Worm (Caenorhabditis elegans) whole organism, early embryonic: ENCODE measurements around the gene lec-7.

Source experiments
- B0310.2 ChIP-seq: sonication (generic microtip); optimal IDR thresholded peaks from 2 replicates; lab custom pipeline; 2016; ENCODE audit warnings: mild to moderate bottlenecking, missing genetic modification characterization, missing compliant biosample characterization
- F13C5.2 ChIP-seq: sonication (generic microtip); optimal IDR thresholded peaks from 2 replicates; lab custom pipeline; 2017; ENCODE audit warnings: mild to moderate bottlenecking, missing genetic modification characterization, inconsistent platforms, missing compliant biosample characterization
- aly-1 ChIP-seq: sonication (generic microtip); optimal IDR thresholded peaks from 2 replicates; lab custom pipeline; 2016; ENCODE audit warnings: missing genetic modification characterization, missing compliant biosample characterization
- ama-1 ChIP-seq: fragments of 150-350 bp; optimal IDR thresholded peaks from 2 replicates; lab custom pipeline; 2014
- ceh-13 ChIP-seq: fragments of 200-800 bp; sonication (Bioruptor generic); optimal IDR thresholded peaks from 2 replicates; lab custom pipeline; 2018; ENCODE audit warnings: mild to moderate bottlenecking, missing genetic modification characterization, missing compliant biosample characterization
- ceh-36 ChIP-seq: sonication (generic microtip); optimal IDR thresholded peaks from 2 replicates; lab custom pipeline; 2016; ENCODE audit warnings: missing genetic modification characterization, inconsistent platforms, missing compliant biosample characterization
- ets-7 ChIP-seq: sonication (generic microtip); optimal IDR thresholded peaks from 2 replicates; lab custom pipeline; 2016; ENCODE audit warnings: missing genotype, missing genetic modification characterization, missing compliant biosample characterization
- flt-1 ChIP-seq: fragments of 200-800 bp; sonication (Bioruptor generic); IDR thresholded peaks from 2 replicates; pipeline ENCODE4 v1.3.6; 2022; ENCODE audit warnings: missing genetic modification characterization, missing compliant biosample characterization
- hmbx-1 ChIP-seq: sonication (generic microtip); optimal IDR thresholded peaks from 2 replicates; lab custom pipeline; 2016; ENCODE audit warnings: mild to moderate bottlenecking, missing genetic modification characterization, missing compliant biosample characterization
- hmg-4 ChIP-seq: fragments of 200-800 bp; sonication (Bioruptor generic); optimal IDR thresholded peaks from 2 replicates; lab custom pipeline; 2018; ENCODE audit warnings: mild to moderate bottlenecking, missing genetic modification characterization, missing compliant biosample characterization
- hnd-1 ChIP-seq: sonication (generic microtip); optimal IDR thresholded peaks from 2 replicates; lab custom pipeline; 2016; ENCODE audit warnings: missing genetic modification characterization, missing compliant biosample characterization
- pes-1 ChIP-seq: fragments of 200-800 bp; sonication (Bioruptor generic); IDR thresholded peaks from 2 replicates; pipeline ENCODE4 v1.3.6; 2022; ENCODE audit warnings: missing genetic modification reagents, missing genetic modification characterization, missing compliant biosample characterization
- scrt-1 ChIP-seq: fragments of 200-800 bp; sonication (Bioruptor generic); IDR thresholded peaks from 2 replicates; pipeline ENCODE4 v1.3.6; 2022; ENCODE audit warnings: missing genetic modification characterization, missing compliant biosample characterization
- sea-1 ChIP-seq: fragments of 200-800 bp; sonication (Bioruptor generic); conservative IDR thresholded peaks from 2 replicates; pipeline ENCODE4 v1.3.6; 2022; ENCODE audit warnings: missing genetic modification characterization, missing compliant biosample characterization
- tbx-11 ChIP-seq: fragments of 200-800 bp; sonication (Bioruptor generic); IDR thresholded peaks from 2 replicates; pipeline ENCODE4 v1.3.6; 2022; ENCODE audit warnings: missing genetic modification characterization, missing compliant biosample characterization
- tbx-37 ChIP-seq: fragments of 200-800 bp; sonication (Bioruptor generic); conservative IDR thresholded peaks from 2 replicates; pipeline ENCODE4 v1.3.6; 2022; ENCODE audit warnings: missing genetic modification reagents, missing genetic modification characterization, missing compliant biosample characterization
- tra-4 ChIP-seq: sonication (generic microtip); optimal IDR thresholded peaks from 2 replicates; lab custom pipeline; 2017; ENCODE audit warnings: missing genetic modification characterization, missing compliant biosample characterization

lec-7 gene

ce11 chrX:9851745-9852330 lies at the start of gene lec-7:
Gene lec-7 (plus strand): TSS chrX:9852041.
- TF ChIP-seq ceh-36 (tag; lab: Kevin White, UChicago) (no peak), sea-1 (GFP tag; lab: Robert Waterston, UW) (no peak), pes-1 (GFP tag; lab: Robert Waterston, UW) (no peak), ama-1 (lab: Kevin White, UChicago) (no peak), hnd-1 (tag; lab: Kevin White, UChicago) (no peak), F13C5.2 (tag; lab: Kevin White, UChicago) (no peak), ceh-13 (GFP tag; lab: Kevin White, UChicago) (no peak), aly-1 (no peak), hmbx-1 (tag; lab: Kevin White, UChicago) (no peak), tbx-11 (GFP tag; lab: Robert Waterston, UW) (no peak), ets-7 (tag; lab: Kevin White, UChicago) (no peak), tra-4 (no peak)

ce11 chrX:9803603-9804002 lies 48.2 kb upstream of the lec-7 start:
- no peak for TF ChIP-seq B0310.2 (tag; lab: Kevin White, UChicago)
- no peak for TF ChIP-seq ets-7 (tag; lab: Kevin White, UChicago)
- no peak for TF ChIP-seq sea-1 (GFP tag; lab: Robert Waterston, UW)
- TF ChIP-seq flt-1 (GFP tag; lab: Robert Waterston, UW) = no peak
- TF ChIP-seq hmg-4 (GFP tag; lab: Kevin White, UChicago) = no peak
- TF ChIP-seq ceh-36 (tag; lab: Kevin White, UChicago) = no peak
- TF ChIP-seq tbx-11 (GFP tag; lab: Robert Waterston, UW) = no peak
- TF ChIP-seq tbx-37 (GFP tag; lab: Robert Waterston, UW) = no peak
- no peak for TF ChIP-seq pes-1 (GFP tag; lab: Robert Waterston, UW)
- TF ChIP-seq hnd-1 (tag; lab: Kevin White, UChicago) = no peak
- TF ChIP-seq scrt-1 = no peak
- no peak for TF ChIP-seq ama-1 (lab: Kevin White, UChicago)
- TF ChIP-seq aly-1 = no peak
- TF ChIP-seq ceh-13 (GFP tag; lab: Kevin White, UChicago) = no peak
- no peak for TF ChIP-seq F13C5.2 (tag; lab: Kevin White, UChicago)
- no peak for TF ChIP-seq tra-4
- TF ChIP-seq hmbx-1 (tag; lab: Kevin White, UChicago) = no peak

ce11 chrX:9804735-9805134 lies 47.1 kb upstream of the lec-7 start:
- TF ChIP-seq ama-1 (lab: Kevin White, UChicago) (no peak), sea-1 (GFP tag; lab: Robert Waterston, UW) (no peak), ceh-13 (GFP tag; lab: Kevin White, UChicago) (no peak), hmg-4 (GFP tag; lab: Kevin White, UChicago) (no peak), hmbx-1 (tag; lab: Kevin White, UChicago) (no peak), ceh-36 (tag; lab: Kevin White, UChicago) (no peak), B0310.2 (tag; lab: Kevin White, UChicago) (no peak), F13C5.2 (tag; lab: Kevin White, UChicago) (no peak), ets-7 (tag; lab: Kevin White, UChicago) (no peak), pes-1 (GFP tag; lab: Robert Waterston, UW) (no peak), aly-1 (no peak), tbx-37 (GFP tag; lab: Robert Waterston, UW) (no peak)

ce11 chrX:9805426-9805825 lies 46.4 kb upstream of the lec-7 start:
- TF ChIP-seq tbx-37 (GFP tag; lab: Robert Waterston, UW) = no peak
- TF ChIP-seq scrt-1 = no peak
- TF ChIP-seq hmg-4 (GFP tag; lab: Kevin White, UChicago) = no peak
- no peak for TF ChIP-seq hnd-1 (tag; lab: Kevin White, UChicago)
- no peak for TF ChIP-seq F13C5.2 (tag; lab: Kevin White, UChicago)
- TF ChIP-seq tra-4 = no peak
- TF ChIP-seq ets-7 (tag; lab: Kevin White, UChicago) = no peak
- no peak for TF ChIP-seq flt-1 (GFP tag; lab: Robert Waterston, UW)
- TF ChIP-seq ceh-13 (GFP tag; lab: Kevin White, UChicago) = no peak
- no peak for TF ChIP-seq sea-1 (GFP tag; lab: Robert Waterston, UW)
- no peak for TF ChIP-seq pes-1 (GFP tag; lab: Robert Waterston, UW)
- no peak for TF ChIP-seq tbx-11 (GFP tag; lab: Robert Waterston, UW)
- TF ChIP-seq ama-1 (lab: Kevin White, UChicago) = no peak
- no peak for TF ChIP-seq ceh-36 (tag; lab: Kevin White, UChicago)
- no peak for TF ChIP-seq hmbx-1 (tag; lab: Kevin White, UChicago)
- no peak for TF ChIP-seq B0310.2 (tag; lab: Kevin White, UChicago)
- no peak for TF ChIP-seq aly-1

- TF ChIP-seq F13C5.2 (tag; lab: Kevin White, UChicago) (no peak), hmg-4 (GFP tag; lab: Kevin White, UChicago) (no peak), hmbx-1 (tag; lab: Kevin White, UChicago) (no peak), tbx-11 (GFP tag; lab: Robert Waterston, UW) (no peak)
Measured at ce11 chrX:9807377-9808048, 44.3 kb upstream of the lec-7 start, which contains the start of gene lgc-47. Gene lgc-47 (minus strand): TSS chrX:9807662.

- TF ChIP-seq ama-1 (lab: Kevin White, UChicago) (no peak), F13C5.2 (tag; lab: Kevin White, UChicago) (no peak), hmbx-1 (tag; lab: Kevin White, UChicago) (no peak), pes-1 (GFP tag; lab: Robert Waterston, UW) (no peak), tra-4 (no peak), hmg-4 (GFP tag; lab: Kevin White, UChicago) (no peak)
Measured at ce11 chrX:9814132-9814811, 37.6 kb upstream of the lec-7 start.
